Worm (Caenorhabditis elegans): Measurements from ENCODE around the gene nlp-27.

The nlp-27 gene

DNA sequence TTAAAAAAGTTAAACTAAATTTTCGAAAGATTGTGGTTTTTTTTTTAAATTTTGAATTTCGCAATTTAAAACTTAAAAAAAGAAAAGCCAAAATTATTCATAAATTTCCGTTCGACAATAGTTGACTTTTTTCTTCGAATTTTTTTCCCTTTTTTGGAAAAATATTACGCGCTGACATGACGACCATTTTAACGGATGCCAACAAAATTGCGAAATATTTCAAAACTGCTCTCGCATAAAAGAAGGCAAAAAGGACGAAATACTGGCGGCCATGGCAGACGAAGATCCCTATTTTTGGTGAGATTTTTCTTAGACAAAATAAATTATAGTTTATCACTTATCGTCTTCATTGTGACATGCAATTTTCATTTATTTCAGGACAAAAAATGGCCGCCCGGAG lies 49.4 kb downstream of the nlp-27 start:
- TF ChIP-seq ztf-1 (GFP tag; conservative IDR thresholded peaks at IDR 0.05) (no peak), skn-1 (tag; optimal IDR thresholded peaks at IDR 0.05) (no peak), zag-1 (tag; optimal IDR thresholded peaks at IDR 0.05) (no peak), nhr-129 (tag; optimal IDR thresholded peaks at IDR 0.05) (peak; percentile 69), nhr-12 (tag; optimal IDR thresholded peaks at IDR 0.05) (no peak)
